Worm (Caenorhabditis elegans) whole organism, L4 larva: ENCODE measurements around the gene F53F8.4.

Experiments used
- R02D3.7 ChIP-seq: fragments of 150-350 bp; sonication (generic microtip); optimal IDR thresholded peaks from 3 replicates; lab custom pipeline; 2014; ENCODE audit warnings: missing biosample characterization, missing genetic modification characterization
- attf-4 ChIP-seq: sonication (generic microtip); optimal IDR thresholded peaks from 3 replicates; lab custom pipeline; 2017; ENCODE audit warnings: missing biosample characterization, missing genetic modification characterization
- ceh-82 ChIP-seq: sonication (generic microtip); optimal IDR thresholded peaks from 2 replicates; lab custom pipeline; 2017; ENCODE audit warnings: missing biosample characterization, missing genetic modification characterization
- ces-1 ChIP-seq: fragments of 150-350 bp; sonication (generic microtip); optimal IDR thresholded peaks from 4 replicates; lab custom pipeline; 2014; ENCODE audit warnings: missing biosample characterization, missing genetic modification reagents, missing genetic modification characterization
- lim-7 ChIP-seq: fragments of 200-800 bp; sonication (Bioruptor generic); IDR thresholded peaks from 2 replicates; pipeline ENCODE4 v1.3.6; 2022; ENCODE audit warnings: missing genetic modification characterization, missing compliant biosample characterization
- lsy-2 ChIP-seq, 2 experiments: fragments of 150-350 bp in 1 of 2; sonication (generic microtip) in 1 of 2; optimal IDR thresholded peaks; 2 replicates each; lab custom pipeline; 2014 to 2017; ENCODE audit warnings: missing biosample characterization in 2 of 2, missing genetic modification characterization in 2 of 2
- nhr-76 ChIP-seq: fragments of 150-350 bp; optimal IDR thresholded peaks from 2 replicates; lab custom pipeline; 2014; ENCODE audit warnings: missing biosample characterization, missing genetic modification characterization
- pha-4 ChIP-seq, 2 experiments: fragments of 150-350 bp in 1 of 2; fragments of 200-800 bp in 1 of 2; sonication (Bioruptor generic) in 1 of 2; IDR thresholded peaks in 1 of 2; optimal IDR thresholded peaks in 1 of 2; 2 replicates each; pipeline versions ENCODE4 v1.3.6 to Lab custom; 2014 to 2022; ENCODE audit warnings: missing genetic modification characterization in 2 of 2, missing genetic modification reagents in 2 of 2, missing biosample characterization in 1 of 2, missing compliant biosample characterization in 1 of 2
- zag-1 ChIP-seq: fragments of 150-350 bp; optimal IDR thresholded peaks from 2 replicates; lab custom pipeline; 2014; ENCODE audit warnings: missing biosample characterization, missing genetic modification characterization

DNA sequence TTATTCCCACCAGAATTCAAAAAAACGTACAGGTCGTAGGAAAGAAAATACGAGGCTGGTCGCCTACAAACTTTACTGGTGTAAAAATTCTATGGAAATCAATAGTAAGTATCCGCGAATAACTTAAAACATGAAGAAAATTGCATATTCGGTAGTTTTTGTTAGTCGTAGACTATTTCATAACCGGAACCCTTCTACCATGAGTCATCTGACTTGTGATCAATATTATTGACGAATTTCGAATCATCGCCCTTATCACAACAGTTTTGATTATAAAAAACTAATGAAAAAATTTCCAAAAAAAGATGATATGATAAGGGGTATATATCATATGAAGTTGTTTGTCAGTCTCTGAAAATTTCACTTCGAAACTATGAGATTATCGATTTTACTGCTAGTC is 31.5 kb downstream of the F53F8.4 start, which contains the start of gene W01F3.2:
- TF ChIP-seq nhr-76 (tag; lab: Kevin White, UChicago) (no peak), lsy-2 (tag; optimal IDR thresholded peaks at IDR 0.05; lab: Kevin White, UChicago) (no peak), pha-4 (GFP tag; IDR thresholded peaks at IDR 0.05; lab: Robert Waterston, UW) (no peak), pha-4 (tag; optimal IDR thresholded peaks at IDR 0.05; lab: Kevin White, UChicago) (no peak), R02D3.7 (no peak), ces-1 (GFP tag; lab: Kevin White, UChicago) (no peak), attf-4 (no peak), ceh-82 (tag; lab: Kevin White, UChicago) (no peak), lim-7 (GFP tag; lab: Robert Waterston, UW) (no peak), zag-1 (tag; lab: Kevin White, UChicago) (no peak)
